Fruit fly (Drosophila melanogaster): ENCODE results near the gene AkhR.

AkhR gene

dm6 chr2L:6692048-6692447, 23.9 kb downstream of the AkhR start (continued):
- TF ChIP-seq Sox102F (GFP tag; optimal IDR thresholded peaks at IDR 0.05) (peak; percentile 24), Doc2 (GFP tag; IDR thresholded peaks at IDR 0.05) (no peak), lola (GFP tag; optimal IDR thresholded peaks at IDR 0.05) (no peak), ase (GFP tag; IDR thresholded peaks at IDR 0.05) (no peak), CG13424 (tag; optimal IDR thresholded peaks at IDR 0.05) (no peak), CG7271 (tag; optimal IDR thresholded peaks at IDR 0.05) (no peak), dati (GFP tag; IDR thresholded peaks at IDR 0.05) (no peak), Dip2 (GFP tag; IDR thresholded peaks at IDR 0.05) (no peak), CG17912 (GFP tag; optimal IDR thresholded peaks at IDR 0.05) (no peak), vvl (GFP tag; IDR thresholded peaks at IDR 0.05) (0 out of 2 replicates have a peak, but pooled peaks have one; percentile 7), bbx (GFP tag; IDR thresholded peaks at IDR 0.05; ENCODE audit: partially characterized antibody) (no peak), CG2875 (GFP tag; optimal IDR thresholded peaks at IDR 0.05) (no peak), sc (optimal IDR thresholded peaks at IDR 0.05) (no peak), sc (GFP tag; optimal IDR thresholded peaks at IDR 0.05) (no peak), CG4360 (GFP tag; IDR thresholded peaks at IDR 0.05) (no peak), gem (tag; optimal IDR thresholded peaks at IDR 0.05) (no peak), CG14860 (GFP tag; IDR thresholded peaks at IDR 0.05; ENCODE audit: partially characterized antibody) (no peak), ara (GFP tag; IDR thresholded peaks at IDR 0.05) (no peak), CG9817 (tag; optimal IDR thresholded peaks at IDR 0.05) (no peak), CG15601 (tag; optimal IDR thresholded peaks at IDR 0.05) (no peak), Taf1 (GFP tag; IDR thresholded peaks at IDR 0.05) (no peak)

DNA sequence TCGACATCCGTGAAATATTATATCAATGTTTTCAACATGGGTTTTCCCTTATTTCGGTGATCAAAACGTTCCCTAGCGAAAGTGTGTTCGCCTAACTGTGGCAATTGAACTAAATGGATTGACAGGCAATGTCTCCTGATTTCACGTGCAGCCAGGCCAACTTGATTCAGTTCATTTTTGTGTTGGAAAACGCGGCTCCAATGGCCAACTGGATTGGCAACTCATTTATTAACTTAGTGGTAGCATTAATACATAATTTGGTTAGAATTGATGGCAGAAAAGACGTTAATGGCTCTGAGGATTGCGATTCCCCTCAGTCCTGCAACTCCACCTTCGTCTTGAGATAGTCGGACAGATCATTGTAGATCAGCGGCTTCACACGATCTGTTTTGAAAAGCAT, 29.4 kb downstream of the AkhR start, which contains the start of gene CG11327:
Gene CG11327 (minus strand): TSS at position 101 of the 400 bp plus-strand sequence.
- no peak for TF ChIP-seq br (optimal IDR thresholded peaks at IDR 0.05)
- peak; percentile 7 for TF ChIP-seq trem (tag; optimal IDR thresholded peaks at IDR 0.05)
- TF ChIP-seq vfl (GFP tag; optimal IDR thresholded peaks at IDR 0.05), result no peak
- TF ChIP-seq MBD-R2 (GFP tag; IDR thresholded peaks at IDR 0.05), result no peak
- TF ChIP-seq Mes4 (GFP tag; optimal IDR thresholded peaks at IDR 0.05), result no peak
- TF ChIP-seq Awh (GFP tag; IDR thresholded peaks at IDR 0.05), result no peak

dm6 chr2L:6683992-6684882, 31.7 kb downstream of the AkhR start, which contains the start of gene Nhe3:
Gene Nhe3, minus strand, starts transcription at chr2L:6684364.
- TF ChIP-seq CG17328 (GFP tag; IDR thresholded peaks at IDR 0.05), result peak; percentile 86
- peak; percentile 74 for TF ChIP-seq CG30020 (tag; optimal IDR thresholded peaks at IDR 0.05)
- peak; percentile 77 for TF ChIP-seq sd (tag; optimal IDR thresholded peaks at IDR 0.05)
- peak; percentile 82 for TF ChIP-seq Xrp1 (GFP tag; IDR thresholded peaks at IDR 0.05)
- TF ChIP-seq unpg (GFP tag; optimal IDR thresholded peaks at IDR 0.05), result peak; percentile 80
- TF ChIP-seq CG10267 (tag; optimal IDR thresholded peaks at IDR 0.05), result peak; percentile 72
- TF ChIP-seq Hmx (GFP tag; optimal IDR thresholded peaks at IDR 0.05), result peak; percentile 69
- TF ChIP-seq CG5180 (GFP tag; optimal IDR thresholded peaks at IDR 0.05), result peak; percentile 20
- TF ChIP-seq pan (optimal IDR thresholded peaks at IDR 0.05), result no peak
- TF ChIP-seq pan (GFP tag; optimal IDR thresholded peaks at IDR 0.05 in 1 of 2, IDR thresholded peaks at IDR 0.05 in 1 of 2), result peak in 1 of 2 experiments; percentile 85
- TF ChIP-seq CTCF (GFP tag; optimal IDR thresholded peaks at IDR 0.05), result peak; percentile 98
- peak; percentile 89 for TF ChIP-seq CG12659 (GFP tag; optimal IDR thresholded peaks at IDR 0.05)
- peak; percentile 78 for TF ChIP-seq HLH3B (GFP tag; IDR thresholded peaks at IDR 0.05)
- peak; percentile 77 for TF ChIP-seq dmrt11E (tag; optimal IDR thresholded peaks at IDR 0.05)
- TF ChIP-seq TFAM (GFP tag; optimal IDR thresholded peaks at IDR 0.05), result no peak
- TF ChIP-seq CG6254 (GFP tag; optimal IDR thresholded peaks at IDR 0.05), result no peak
- TF ChIP-seq CG9215 (GFP tag; IDR thresholded peaks at IDR 0.05), result peak; percentile 77
- peak; percentile 61 for TF ChIP-seq Spps (tag; optimal IDR thresholded peaks at IDR 0.05)
- TF ChIP-seq sima (GFP tag; optimal IDR thresholded peaks at IDR 0.05), result no peak
- TF ChIP-seq croc (GFP tag; conservative IDR thresholded peaks at IDR 0.05), result peak; percentile 70
- TF ChIP-seq oc (tag; optimal IDR thresholded peaks at IDR 0.05), result peak; percentile 27
- TF ChIP-seq dan (GFP tag; IDR thresholded peaks at IDR 0.05), result 0 out of 2 replicates have a peak, but pooled peaks have one; percentile 19

Data from whole organism, embryonic.